Worm (Caenorhabditis elegans): ENCODE results near the gene cft-1.

- TF ChIP-seq ceh-36 (tag; optimal IDR thresholded peaks at IDR 0.05) (no peak), ama-1 (optimal IDR thresholded peaks at IDR 0.05) (no peak), sea-1 (GFP tag; conservative IDR thresholded peaks at IDR 0.05) (no peak), hmbx-1 (tag; optimal IDR thresholded peaks at IDR 0.05) (no peak), flt-1 (GFP tag; IDR thresholded peaks at IDR 0.05) (no peak), aly-1 (tag; optimal IDR thresholded peaks at IDR 0.05) (no peak), hnd-1 (tag; optimal IDR thresholded peaks at IDR 0.05) (no peak)
These were observed 35.9 kb upstream of the cft-1 start for ce11 chrV:5502701-5503100.
